Worm (Caenorhabditis elegans): ENCODE measurements around the gene cogc-2.

- TF ChIP-seq skn-1 (tag; optimal IDR thresholded peaks at IDR 0.05) (no peak), mes-2 (tag; optimal IDR thresholded peaks at IDR 0.05; ENCODE audit: poor library complexity, severe bottlenecking) (no peak), nhr-10 (tag; optimal IDR thresholded peaks at IDR 0.05) (no peak), unc-39 (tag; optimal IDR thresholded peaks at IDR 0.05) (no peak), php-3 (GFP tag; IDR thresholded peaks at IDR 0.05) (no peak)
Measured at ce11 chrIV:7045362-7045936, 6.1 kb upstream of the cogc-2 start.
